Worm (Caenorhabditis elegans) whole organism, L4/young adult: Measurements from ENCODE around the gene F47C12.7.

Source experiments
- W03F9.2 ChIP-seq: fragments of 150-350 bp; optimal IDR thresholded peaks from 2 replicates; lab custom pipeline; 2014; ENCODE audit warnings: missing biosample characterization, missing genetic modification characterization
- him-1 ChIP-seq: sonication (generic microtip); optimal IDR thresholded peaks from 2 replicates; lab custom pipeline; 2016; ENCODE audit warnings: missing genotype, missing genetic modification reagents, missing genetic modification characterization, missing compliant biosample characterization

- TF ChIP-seq W03F9.2 (tag; lab: Kevin White, UChicago) (no peak), him-1 (no peak)
Measured at ce11 chrIV:3979525-3979924, 15.8 kb downstream of the F47C12.7 start, which contains the start of gene srh-222.
